Worm (Caenorhabditis elegans): ENCODE measurements around the gene sdz-8.

sdz-8 gene

DNA sequence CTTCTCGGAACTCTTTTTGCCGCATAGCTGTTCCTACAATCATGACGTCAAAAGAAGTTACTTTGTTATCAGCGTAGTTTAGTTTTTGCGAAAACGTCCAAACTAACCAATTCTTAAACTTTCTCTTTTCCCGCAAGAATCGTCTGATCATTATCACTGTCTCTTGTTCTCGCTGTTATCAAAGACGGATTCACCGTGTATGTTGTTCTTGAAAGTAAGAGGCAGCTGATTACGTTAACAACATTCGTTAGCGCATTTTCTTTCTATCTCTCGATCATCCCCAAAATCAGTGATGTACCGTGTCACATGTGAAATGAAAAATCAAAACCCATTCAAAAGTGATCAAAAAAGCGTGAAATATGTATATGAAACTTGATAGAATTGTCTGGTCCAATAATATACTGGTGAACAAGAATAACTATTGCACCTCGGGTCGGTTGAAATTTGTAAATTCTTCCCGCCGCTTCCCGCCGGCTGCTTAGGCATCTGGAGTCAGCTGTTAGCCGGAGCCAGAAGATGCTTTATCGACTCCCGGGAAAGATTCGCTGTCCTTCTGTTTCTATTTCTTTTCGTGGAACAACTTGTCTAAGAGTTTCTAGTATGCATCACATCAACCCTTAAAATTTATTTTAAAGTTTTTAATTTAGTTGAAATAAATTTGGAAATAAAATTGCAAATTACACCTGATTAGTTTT lies 18.7 kb upstream of the sdz-8 start:
- no peak for TF ChIP-seq F16B12.6 (tag; optimal IDR thresholded peaks at IDR 0.05)
- TF ChIP-seq snu-23 (GFP tag; optimal IDR thresholded peaks at IDR 0.05) = peak; percentile 37
- no peak for TF ChIP-seq ces-1 (GFP tag; optimal IDR thresholded peaks at IDR 0.05)
- TF ChIP-seq xbp-1 (tag; optimal IDR thresholded peaks at IDR 0.05) = no peak
- no peak for TF ChIP-seq hlh-4 (tag; optimal IDR thresholded peaks at IDR 0.05)
- TF ChIP-seq mdl-1 (tag; optimal IDR thresholded peaks at IDR 0.05) = peak in 1 of 2 experiments; percentile 60
- TF ChIP-seq mef-2 (tag; optimal IDR thresholded peaks at IDR 0.05) = no peak
- peak; percentile 72 for TF ChIP-seq lin-14 (GFP tag; optimal IDR thresholded peaks at IDR 0.05)
- TF ChIP-seq grh-1 (GFP tag; IDR thresholded peaks at IDR 0.05) = peak; percentile 10; the same call in 1 of the 2 replicates
- peak; percentile 14 for TF ChIP-seq nhr-19 (GFP tag; conservative IDR thresholded peaks at IDR 0.05)
- TF ChIP-seq ztf-11 (tag; optimal IDR thresholded peaks at IDR 0.05) = no peak
- TF ChIP-seq skn-1 (tag; optimal IDR thresholded peaks at IDR 0.05) = no peak
- peak; percentile 11 for TF ChIP-seq jun-1 (tag; optimal IDR thresholded peaks at IDR 0.05)
- TF ChIP-seq blmp-1 (tag; optimal IDR thresholded peaks at IDR 0.05) = peak; percentile 99
- TF ChIP-seq ceh-90 (tag; optimal IDR thresholded peaks at IDR 0.05) = no peak
- no peak for TF ChIP-seq lir-3 (tag; optimal IDR thresholded peaks at IDR 0.05; ENCODE audit: poor library complexity)
- TF ChIP-seq nhr-20 (tag; optimal IDR thresholded peaks at IDR 0.05) = peak; percentile 76
- no peak for TF ChIP-seq lin-39 (tag; optimal IDR thresholded peaks at IDR 0.05)
- TF ChIP-seq nhr-76 (tag; optimal IDR thresholded peaks at IDR 0.05) = no peak
- TF ChIP-seq elt-2 (tag; optimal IDR thresholded peaks at IDR 0.05) = peak; percentile 87
- TF ChIP-seq nhr-90 (tag; optimal IDR thresholded peaks at IDR 0.05; ENCODE audit: poor library complexity) = peak; percentile 51
- no peak for TF ChIP-seq mab-9 (GFP tag; IDR thresholded peaks at IDR 0.05)
- TF ChIP-seq nhr-85 (tag) = peak; percentile 81
- TF ChIP-seq lin-35 (GFP tag; optimal IDR thresholded peaks at IDR 0.05) = peak in 1 of 2 experiments; percentile 71
- no peak for TF ChIP-seq irx-1 (tag; optimal IDR thresholded peaks at IDR 0.05)
- TF ChIP-seq pqm-1 (tag; optimal IDR thresholded peaks at IDR 0.05) = no peak
- TF ChIP-seq fos-1 (tag; optimal IDR thresholded peaks at IDR 0.05) = no peak
- TF ChIP-seq elt-3 (tag; optimal IDR thresholded peaks at IDR 0.05) = peak in 5 of 6 experiments; percentile 64 to 90 (median 68)
- peak; percentile 21 for TF ChIP-seq hpl-2 (GFP tag; optimal IDR thresholded peaks at IDR 0.05)
- TF ChIP-seq unc-98 (GFP tag; IDR thresholded peaks at IDR 0.05) = no peak
- TF ChIP-seq egl-27 (tag; optimal IDR thresholded peaks at IDR 0.05) = no peak
- TF ChIP-seq pag-3 (tag; optimal IDR thresholded peaks at IDR 0.05; ENCODE audit: borderline replicate concordance, insufficient read depth) = no peak
- TF ChIP-seq C16A3.4 (tag; optimal IDR thresholded peaks at IDR 0.05) = peak; percentile 13
- TF ChIP-seq nhr-71 (tag; optimal IDR thresholded peaks at IDR 0.05) = peak; percentile 68
- TF ChIP-seq snpc-4 (tag; optimal IDR thresholded peaks at IDR 0.05) = no peak
- no peak for TF ChIP-seq sptf-1 (tag; optimal IDR thresholded peaks at IDR 0.05)
- TF ChIP-seq dpl-1 (GFP tag; optimal IDR thresholded peaks at IDR 0.05) = peak in 1 of 3 experiments; percentile 28
- no peak for TF ChIP-seq efl-1 (optimal IDR thresholded peaks at IDR 0.05)
- peak in 1 of 2 experiments; percentile 78 for TF ChIP-seq efl-1 (GFP tag; optimal IDR thresholded peaks at IDR 0.05 in 1 of 2)
- TF ChIP-seq aha-1 (tag; optimal IDR thresholded peaks at IDR 0.05) = no peak
- TF ChIP-seq lin-15B (tag; optimal IDR thresholded peaks at IDR 0.05) = no peak
- no peak for TF ChIP-seq nhr-12 (tag; optimal IDR thresholded peaks at IDR 0.05)
- TF ChIP-seq rnt-1 (tag; optimal IDR thresholded peaks at IDR 0.05) = peak; percentile 48
- no peak for TF ChIP-seq pax-3 (tag; optimal IDR thresholded peaks at IDR 0.05)
- TF ChIP-seq swsn-7 (tag; optimal IDR thresholded peaks at IDR 0.05) = no peak
- TF ChIP-seq unc-30 (tag; optimal IDR thresholded peaks at IDR 0.05) = no peak
- peak; percentile 11 for TF ChIP-seq mep-1 (tag; optimal IDR thresholded peaks at IDR 0.05)
- TF ChIP-seq nhr-47 (tag; optimal IDR thresholded peaks at IDR 0.05) = no peak
- peak; percentile 6 for TF ChIP-seq unc-130 (tag; optimal IDR thresholded peaks at IDR 0.05)
- TF ChIP-seq lsy-2 (tag; optimal IDR thresholded peaks at IDR 0.05) = peak in 1 of 2 experiments; percentile 43
- no peak for TF ChIP-seq nhr-28 (tag; optimal IDR thresholded peaks at IDR 0.05)
- TF ChIP-seq ceh-82 (tag; optimal IDR thresholded peaks at IDR 0.05) = no peak

All from whole organism, L1 larva.